Worm (Caenorhabditis elegans) whole organism, midembryonic: ENCODE measurements around the gene fbxc-20.

Source experiments
- flt-1 ChIP-seq: fragments of 200-800 bp; sonication (Bioruptor generic); IDR thresholded peaks from 2 replicates; pipeline ENCODE4 v1.3.6; 2022; ENCODE audit warnings: missing genetic modification characterization, missing compliant biosample characterization
- ztf-23 ChIP-seq: fragments of 200-800 bp; sonication (Bioruptor generic); IDR thresholded peaks from 2 replicates; pipeline ENCODE4 v1.3.6; 2022; ENCODE audit warnings: missing genetic modification reagents, missing genetic modification characterization, missing compliant biosample characterization

ce11 chrII:2445164-2445563 is 26.2 kb downstream of the fbxc-20 start:
- TF ChIP-seq flt-1 (no peak), ztf-23 (GFP tag; lab: Robert Waterston, UW) (no peak)
